Fruit fly (Drosophila melanogaster): ENCODE results near the gene CG18731.

The CG18731 gene

dm6 chr3R:29675333-29675732 lies 49.5 kb upstream of the CG18731 start, which contains the start of the genes Bub3 and Cap-D2 (continued):
- TF ChIP-seq D19A (tag; optimal IDR thresholded peaks at IDR 0.05) (peak; percentile 44), nmo (GFP tag; optimal IDR thresholded peaks at IDR 0.05) (peak; percentile 75), CG17186 (GFP tag; optimal IDR thresholded peaks at IDR 0.05) (peak; percentile 16), CG14667 (GFP tag; IDR thresholded peaks at IDR 0.05) (peak; percentile 54), Ets97D (GFP tag; optimal IDR thresholded peaks at IDR 0.05) (peak; percentile 83), Hand (GFP tag; optimal IDR thresholded peaks at IDR 0.05) (peak; percentile 22), maf-S (GFP tag; optimal IDR thresholded peaks at IDR 0.05) (peak; percentile 60), disco-r (GFP tag; optimal IDR thresholded peaks at IDR 0.05) (no peak), CG12659 (GFP tag; optimal IDR thresholded peaks at IDR 0.05) (peak; percentile 71), pita (GFP tag; optimal IDR thresholded peaks at IDR 0.05) (no peak), gsb-n (tag; optimal IDR thresholded peaks at IDR 0.05) (no peak), tx (GFP tag; optimal IDR thresholded peaks at IDR 0.05) (peak; percentile 64), vvl (GFP tag; IDR thresholded peaks at IDR 0.05) (peak; percentile 52; the same call in 1 of the 2 replicates), CG10321 (GFP tag; IDR thresholded peaks at IDR 0.05) (no peak), Elba2 (GFP tag; optimal IDR thresholded peaks at IDR 0.05) (peak; percentile 47), peb (GFP tag; IDR thresholded peaks at IDR 0.05) (no peak; the same call in 1 of the 2 replicates), Fer1 (GFP tag; optimal IDR thresholded peaks at IDR 0.05) (no peak), toy (GFP tag; IDR thresholded peaks at IDR 0.05) (no peak), sisA (GFP tag; IDR thresholded peaks at IDR 0.05) (peak; percentile 71), CG17328 (GFP tag; IDR thresholded peaks at IDR 0.05) (peak; percentile 70), run (tag; optimal IDR thresholded peaks at IDR 0.05) (no peak), CG31441 (GFP tag; IDR thresholded peaks at IDR 0.05) (no peak), Mes4 (GFP tag; optimal IDR thresholded peaks at IDR 0.05) (peak; percentile 38), Atf-2 (GFP tag; optimal IDR thresholded peaks at IDR 0.05) (peak; percentile 69), CG4820 (GFP tag; optimal IDR thresholded peaks at IDR 0.05) (peak; percentile 77), chinmo (GFP tag; IDR thresholded peaks at IDR 0.05; ENCODE audit: partially characterized antibody) (no peak), gsb (GFP tag; IDR thresholded peaks at IDR 0.05) (no peak), CG2129 (GFP tag; IDR thresholded peaks at IDR 0.05; ENCODE audit: partially characterized antibody) (peak; percentile 78), cad (GFP tag; optimal IDR thresholded peaks at IDR 0.05) (no peak), sima (GFP tag; optimal IDR thresholded peaks at IDR 0.05) (no peak), tna (GFP tag; IDR thresholded peaks at IDR 0.05; ENCODE audit: partially characterized antibody) (peak; percentile 67; the same call in 1 of the 2 replicates), Neu2 (GFP tag; optimal IDR thresholded peaks at IDR 0.05; ENCODE audit: borderline replicate concordance) (peak; percentile 12), CG33213 (GFP tag; optimal IDR thresholded peaks at IDR 0.05) (peak; percentile 71), YL-1 (GFP tag; optimal IDR thresholded peaks at IDR 0.05) (peak; percentile 41), dmrt99B (tag; optimal IDR thresholded peaks at IDR 0.05) (no peak), CG10431 (GFP tag; optimal IDR thresholded peaks at IDR 0.05) (no peak), HHEX (GFP tag; optimal IDR thresholded peaks at IDR 0.05) (peak; percentile 53), CG9876 (GFP tag; optimal IDR thresholded peaks at IDR 0.05) (peak; percentile 56), H15 (GFP tag; IDR thresholded peaks at IDR 0.05) (no peak), Myb (GFP tag; optimal IDR thresholded peaks at IDR 0.05) (peak; percentile 68), CG12155 (GFP tag; optimal IDR thresholded peaks at IDR 0.05) (peak; percentile 70), HLH3B (GFP tag; IDR thresholded peaks at IDR 0.05) (peak; percentile 67), HLH4C (GFP tag; IDR thresholded peaks at IDR 0.05; ENCODE audit: partially characterized antibody) (peak; percentile 86), dpn (GFP tag; optimal IDR thresholded peaks at IDR 0.05) (peak; percentile 83 to 84), tup (GFP tag; optimal IDR thresholded peaks at IDR 0.05) (peak; percentile 25), luna (GFP tag; optimal IDR thresholded peaks at IDR 0.05) (peak; percentile 20), CG10267 (tag; optimal IDR thresholded peaks at IDR 0.05) (peak; percentile 65), ewg (GFP tag; optimal IDR thresholded peaks at IDR 0.05) (peak; percentile 53), ab (GFP tag; optimal IDR thresholded peaks at IDR 0.05) (no peak), Dek (tag; optimal IDR thresholded peaks at IDR 0.05) (peak; percentile 15), CG3407 (GFP tag; optimal IDR thresholded peaks at IDR 0.05) (peak; percentile 26)

Measured in whole organism, embryonic.